Worm (Caenorhabditis elegans): ENCODE results near the gene F32D8.8.

The F32D8.8 gene

ce11 chrV:10880138-10880882, 22.3 kb downstream of the F32D8.8 start, which contains the start of gene F32D8.1:
F32D8.1 (plus strand) TSS chrV:10880832.
- TF ChIP-seq lin-14 (GFP tag; optimal IDR thresholded peaks at IDR 0.05), result peak; percentile 2
- TF ChIP-seq zip-4 (GFP tag; optimal IDR thresholded peaks at IDR 0.05), result no peak

- peak; percentile 73 for TF ChIP-seq nhr-85 (tag)
- no peak for TF ChIP-seq nhr-84 (tag; optimal IDR thresholded peaks at IDR 0.05)
- TF ChIP-seq lir-3 (tag; optimal IDR thresholded peaks at IDR 0.05; ENCODE audit: poor library complexity), result no peak
- no peak for TF ChIP-seq rnt-1 (tag; optimal IDR thresholded peaks at IDR 0.05)
- TF ChIP-seq ces-1 (GFP tag; optimal IDR thresholded peaks at IDR 0.05), result no peak
- peak; percentile 90 for TF ChIP-seq elt-2 (tag; optimal IDR thresholded peaks at IDR 0.05)
- TF ChIP-seq unc-30 (tag; optimal IDR thresholded peaks at IDR 0.05), result no peak
- TF ChIP-seq nhr-90 (tag; optimal IDR thresholded peaks at IDR 0.05; ENCODE audit: poor library complexity), result no peak
- no peak for TF ChIP-seq unc-130 (tag; optimal IDR thresholded peaks at IDR 0.05)
- no peak for TF ChIP-seq sup-37 (GFP tag; optimal IDR thresholded peaks at IDR 0.05)
- TF ChIP-seq sox-4 (tag; optimal IDR thresholded peaks at IDR 0.05), result no peak
- TF ChIP-seq unc-62 (GFP tag; optimal IDR thresholded peaks at IDR 0.05), result no peak
- no peak for TF ChIP-seq vab-15 (tag; optimal IDR thresholded peaks at IDR 0.05)
- no peak for TF ChIP-seq grh-1 (GFP tag; IDR thresholded peaks at IDR 0.05)
- no peak for TF ChIP-seq fkh-10 (GFP tag; optimal IDR thresholded peaks at IDR 0.05)
- TF ChIP-seq lin-14 (GFP tag; optimal IDR thresholded peaks at IDR 0.05), result peak; percentile 39
- peak in 1 of 2 experiments; percentile 32 for TF ChIP-seq mdl-1 (tag; optimal IDR thresholded peaks at IDR 0.05)
- TF ChIP-seq egl-27 (tag; optimal IDR thresholded peaks at IDR 0.05), result no peak
- TF ChIP-seq elt-3 (tag; optimal IDR thresholded peaks at IDR 0.05), result peak in 1 of 6 experiments; percentile 57
- TF ChIP-seq zip-4 (GFP tag; optimal IDR thresholded peaks at IDR 0.05), result no peak
- TF ChIP-seq lin-39 (tag; optimal IDR thresholded peaks at IDR 0.05), result no peak
- no peak for TF ChIP-seq C04F5.9 (tag; optimal IDR thresholded peaks at IDR 0.05)
- TF ChIP-seq Y116A8C.19 (tag; optimal IDR thresholded peaks at IDR 0.05; ENCODE audit: borderline replicate concordance), result no peak
- TF ChIP-seq tlp-1 (tag; optimal IDR thresholded peaks at IDR 0.05), result no peak
- TF ChIP-seq hlh-17 (GFP tag; optimal IDR thresholded peaks at IDR 0.05; ENCODE audit: borderline replicate concordance), result no peak
- no peak for TF ChIP-seq ceh-90 (tag; optimal IDR thresholded peaks at IDR 0.05)
- peak; percentile 51 for TF ChIP-seq nhr-20 (tag; optimal IDR thresholded peaks at IDR 0.05)
- TF ChIP-seq efl-1 (optimal IDR thresholded peaks at IDR 0.05), result no peak
- no peak for TF ChIP-seq efl-1 (GFP tag; optimal IDR thresholded peaks at IDR 0.05 in 1 of 2)
- no peak for TF ChIP-seq fkh-8 (tag; optimal IDR thresholded peaks at IDR 0.05)
- TF ChIP-seq aly-2 (tag; optimal IDR thresholded peaks at IDR 0.05), result no peak
- TF ChIP-seq snu-23 (GFP tag; optimal IDR thresholded peaks at IDR 0.05), result no peak
- TF ChIP-seq swsn-7 (tag; optimal IDR thresholded peaks at IDR 0.05), result no peak
- TF ChIP-seq fos-1 (tag; optimal IDR thresholded peaks at IDR 0.05), result peak; percentile 2
- TF ChIP-seq nhr-71 (tag; optimal IDR thresholded peaks at IDR 0.05), result no peak
- TF ChIP-seq hlh-4 (tag; optimal IDR thresholded peaks at IDR 0.05), result no peak
- peak; percentile 96 for TF ChIP-seq blmp-1 (tag; optimal IDR thresholded peaks at IDR 0.05)
- no peak for TF ChIP-seq ztf-4 (tag; optimal IDR thresholded peaks at IDR 0.05)
- no peak for TF ChIP-seq pag-3 (tag; optimal IDR thresholded peaks at IDR 0.05; ENCODE audit: borderline replicate concordance, insufficient read depth)
- peak in 1 of 2 experiments; percentile 0 for TF ChIP-seq lsy-2 (tag; optimal IDR thresholded peaks at IDR 0.05)
- no peak for TF ChIP-seq zag-1 (tag; optimal IDR thresholded peaks at IDR 0.05)
- TF ChIP-seq dsc-1 (tag; optimal IDR thresholded peaks at IDR 0.05), result no peak
- TF ChIP-seq hpl-2 (GFP tag; optimal IDR thresholded peaks at IDR 0.05), result no peak
- no peak for TF ChIP-seq fkh-4 (tag; optimal IDR thresholded peaks at IDR 0.05; ENCODE audit: borderline replicate concordance)
These were observed 24.6 kb downstream of the F32D8.8 start for ce11 chrV:10877808-10878600.
